Fruit fly (Drosophila melanogaster): Measurements from ENCODE around the gene atk.

atk gene

DNA sequence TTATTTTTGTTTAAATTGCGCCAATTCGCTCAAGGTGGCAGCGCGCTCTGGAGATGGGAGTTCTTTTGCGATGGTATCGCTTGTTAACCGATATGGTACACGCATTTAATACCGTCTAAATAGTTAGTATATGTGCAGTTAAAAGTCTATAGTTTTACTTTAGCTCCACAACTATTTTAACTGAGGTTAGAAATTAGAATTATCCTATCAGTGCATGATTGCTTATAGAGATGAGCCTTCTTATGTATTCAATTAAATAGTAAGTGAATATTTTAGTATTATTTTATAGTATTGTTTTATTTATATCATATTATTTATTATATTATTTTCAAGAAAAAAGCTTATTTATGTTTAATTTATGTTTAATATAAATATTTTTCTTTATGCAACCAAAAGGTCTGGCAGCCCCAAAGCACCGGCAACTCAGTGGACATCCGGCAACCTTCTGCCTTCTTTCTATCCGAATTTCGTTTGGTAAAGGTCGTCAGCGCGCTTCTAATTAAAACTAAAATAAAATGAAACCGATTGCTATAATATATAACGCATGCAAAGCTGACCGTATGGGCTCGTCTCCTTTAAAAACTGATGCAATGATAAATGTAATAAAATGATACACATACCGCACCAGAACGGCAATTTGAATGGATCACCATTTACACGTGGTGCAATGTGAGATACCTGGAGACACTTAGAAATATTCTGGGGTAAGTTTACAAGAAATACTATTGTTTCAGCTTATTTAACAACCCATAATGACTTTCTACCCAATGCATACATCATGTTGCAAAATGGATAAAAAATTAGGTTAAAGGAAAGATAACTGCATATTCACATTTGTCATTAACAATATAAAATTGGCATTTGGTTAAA, 11.6 kb downstream of the atk start, which contains the start of gene CG5199 (continued):
- peak; percentile 48 for TF ChIP-seq CG4617 (GFP tag; optimal IDR thresholded peaks at IDR 0.05; ENCODE audit: borderline replicate concordance)
- TF ChIP-seq CG15696 (tag; optimal IDR thresholded peaks at IDR 0.05) = peak; percentile 75
- peak; percentile 23 for TF ChIP-seq Vsx1 (GFP tag; optimal IDR thresholded peaks at IDR 0.05)
- TF ChIP-seq yki (optimal IDR thresholded peaks at IDR 0.05) = no peak
- peak; percentile 61 for TF ChIP-seq hbn (GFP tag; IDR thresholded peaks at IDR 0.05; ENCODE audit: partially characterized antibody)
- peak; percentile 41 for TF ChIP-seq pzg (GFP tag; optimal IDR thresholded peaks at IDR 0.05)
- peak; percentile 42; the same call in 1 of the 2 replicates for TF ChIP-seq HLH3B (GFP tag; IDR thresholded peaks at IDR 0.05)
- peak; percentile 50 for TF ChIP-seq Nf-YB (GFP tag; optimal IDR thresholded peaks at IDR 0.05)
- TF ChIP-seq br (optimal IDR thresholded peaks at IDR 0.05) = no peak
- no peak for TF ChIP-seq NC2β (GFP tag; optimal IDR thresholded peaks at IDR 0.05)
- no peak for TF ChIP-seq Doc2 (GFP tag; IDR thresholded peaks at IDR 0.05)
- no peak for TF ChIP-seq kay (GFP tag; optimal IDR thresholded peaks at IDR 0.05)
- TF ChIP-seq Sry-β (GFP tag; optimal IDR thresholded peaks at IDR 0.05) = peak; percentile 37
- TF ChIP-seq gfzf (GFP tag; optimal IDR thresholded peaks at IDR 0.05) = peak; percentile 33
- peak; percentile 58 for TF ChIP-seq CG15269 (tag; optimal IDR thresholded peaks at IDR 0.05)
- no peak for TF ChIP-seq nerfin-1 (tag; optimal IDR thresholded peaks at IDR 0.05)
- TF ChIP-seq az2 (GFP tag; optimal IDR thresholded peaks at IDR 0.05) = peak; percentile 46
- peak; percentile 2 for TF ChIP-seq CG9609 (GFP tag; optimal IDR thresholded peaks at IDR 0.05)
- no peak for TF ChIP-seq nau (GFP tag; optimal IDR thresholded peaks at IDR 0.05)
- peak; percentile 10 for TF ChIP-seq CG2202 (tag; optimal IDR thresholded peaks at IDR 0.05)
- TF ChIP-seq CG10959 (GFP tag; IDR thresholded peaks at IDR 0.05) = no peak
- TF ChIP-seq Mes4 (GFP tag; optimal IDR thresholded peaks at IDR 0.05) = no peak
- TF ChIP-seq slbo (GFP tag; IDR thresholded peaks at IDR 0.05) = peak; percentile 63
- TF ChIP-seq CG2120 (GFP tag; optimal IDR thresholded peaks at IDR 0.05) = peak; percentile 62
- no peak for TF ChIP-seq HmgZ (tag; optimal IDR thresholded peaks at IDR 0.05)
- TF ChIP-seq CoRest (tag; optimal IDR thresholded peaks at IDR 0.05) = peak; percentile 85
- TF ChIP-seq grn (GFP tag; optimal IDR thresholded peaks at IDR 0.05) = no peak
- peak; percentile 88 for TF ChIP-seq nmo (GFP tag; optimal IDR thresholded peaks at IDR 0.05)
- peak; percentile 58 for TF ChIP-seq Sin3A (optimal IDR thresholded peaks at IDR 0.05)
- no peak for TF ChIP-seq salm (tag; optimal IDR thresholded peaks at IDR 0.05)
- no peak for TF ChIP-seq CG5180 (GFP tag; optimal IDR thresholded peaks at IDR 0.05)
- peak; percentile 41 for TF ChIP-seq YL-1 (GFP tag; optimal IDR thresholded peaks at IDR 0.05)
- peak; percentile 93 for TF ChIP-seq trem (tag; optimal IDR thresholded peaks at IDR 0.05)
- peak; percentile 80 for TF ChIP-seq CG12391 (tag; optimal IDR thresholded peaks at IDR 0.05)
- TF ChIP-seq Fer3 (tag; optimal IDR thresholded peaks at IDR 0.05) = peak; percentile 43
- peak; percentile 56; the same call in 2 of the 3 replicates for TF ChIP-seq CG11695 (GFP tag; IDR thresholded peaks at IDR 0.05)
- peak; percentile 82 for TF ChIP-seq dmrt11E (tag; optimal IDR thresholded peaks at IDR 0.05)
- no peak for TF ChIP-seq aop (GFP tag; IDR thresholded peaks at IDR 0.05)
- no peak for TF ChIP-seq da (GFP tag; optimal IDR thresholded peaks at IDR 0.05)
- peak; percentile 62 for TF ChIP-seq Ada2b (GFP tag; IDR thresholded peaks at IDR 0.05)
- peak; percentile 88 for TF ChIP-seq amos (GFP tag; IDR thresholded peaks at IDR 0.05; ENCODE audit: partially characterized antibody)
- no peak for TF ChIP-seq CG12071 (GFP tag; optimal IDR thresholded peaks at IDR 0.05)
- TF ChIP-seq org-1 (GFP tag; optimal IDR thresholded peaks at IDR 0.05) = no peak
- peak; percentile 53 for TF ChIP-seq CG6254 (GFP tag; optimal IDR thresholded peaks at IDR 0.05)
- peak; percentile 25 for TF ChIP-seq HLH54F (GFP tag; optimal IDR thresholded peaks at IDR 0.05)
- peak; percentile 19 for TF ChIP-seq CG3995 (GFP tag; optimal IDR thresholded peaks at IDR 0.05)
- TF ChIP-seq stwl (tag; optimal IDR thresholded peaks at IDR 0.05) = peak; percentile 50
- peak; percentile 42 for TF ChIP-seq twi (tag; optimal IDR thresholded peaks at IDR 0.05)
- 0 out of 2 replicates have a peak, but pooled peaks have one; percentile 24 for TF ChIP-seq ap (GFP tag; IDR thresholded peaks at IDR 0.05)
